ENCODE assay signal across 3 worm cellular contexts in the genomic region with DNA sequence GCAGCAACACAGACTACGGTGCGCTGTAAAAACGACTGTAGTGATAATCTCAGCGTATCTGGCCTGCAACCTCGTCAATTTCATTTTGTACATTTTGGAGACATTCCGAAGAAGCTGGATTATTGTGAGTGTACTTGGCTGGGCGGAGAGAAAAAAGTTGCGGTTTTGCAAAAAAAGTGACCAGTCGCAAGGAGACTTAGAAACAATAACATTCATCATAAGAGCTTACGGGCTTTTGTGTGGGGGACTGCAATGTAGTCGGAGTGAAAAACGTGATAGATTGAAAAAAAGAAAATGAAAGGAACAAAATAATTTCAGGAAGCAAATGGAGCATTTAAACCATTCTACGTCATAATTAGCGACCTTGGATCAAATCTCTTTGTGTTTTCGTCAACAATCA.
TF ChIP-seq lines count a peak whose summit lies in the region.

No protein-coding gene starts in this region.

TF ChIP-seq in whole organism, L2 larva, 48 proteins besides CTCF, POLR2A, EP300 and RAD21:
- TF ChIP-seq mab-5 (tag; optimal IDR thresholded peaks at IDR 0.05; lab: Kevin White, UChicago) (peak; percentile 76), sma-3 (GFP tag; optimal IDR thresholded peaks at IDR 0.05; lab: Kevin White, UChicago) (no peak), sma-9 (GFP tag; optimal IDR thresholded peaks at IDR 0.05; lab: Kevin White, UChicago) (no peak), sma-9 (tag; optimal IDR thresholded peaks at IDR 0.05; lab: Kevin White, UChicago) (no peak), unc-62 (GFP tag; optimal IDR thresholded peaks at IDR 0.05; lab: Kevin White, UChicago) (no peak), ceh-82 (tag; optimal IDR thresholded peaks at IDR 0.05; lab: Kevin White, UChicago) (no peak), crh-2 (tag; optimal IDR thresholded peaks at IDR 0.05; lab: Kevin White, UChicago) (no peak), unc-55 (GFP tag; optimal IDR thresholded peaks at IDR 0.05; lab: Kevin White, UChicago) (peak; percentile 52), nhr-23 (tag; optimal IDR thresholded peaks at IDR 0.05; lab: Kevin White, UChicago) (no peak), zag-1 (tag; optimal IDR thresholded peaks at IDR 0.05; lab: Kevin White, UChicago) (peak; percentile 22), ztf-1 (GFP tag; conservative IDR thresholded peaks at IDR 0.05; lab: Robert Waterston, UW) (no peak), nhr-11 (tag; optimal IDR thresholded peaks at IDR 0.05; lab: Kevin White, UChicago) (no peak)
TF ChIP-seq in whole organism, L2 larva: peak in this region for 3.

TF ChIP-seq in whole organism, L3 larva, 47 proteins besides CTCF, POLR2A, EP300 and RAD21:
- TF ChIP-seq nfya-1 (tag; optimal IDR thresholded peaks at IDR 0.05; lab: Kevin White, UChicago; ENCODE audit: insufficient read depth) (peak; percentile 17), nhr-28 (tag; optimal IDR thresholded peaks at IDR 0.05; lab: Kevin White, UChicago) (no peak), lin-39 (tag; optimal IDR thresholded peaks at IDR 0.05; lab: Kevin White, UChicago) (peak; percentile 38)

TF ChIP-seq in whole organism, L4 larva, 104 proteins besides CTCF, POLR2A, EP300 and RAD21:
- no peak for TF ChIP-seq ces-1 (GFP tag; optimal IDR thresholded peaks at IDR 0.05; lab: Kevin White, UChicago)
- TF ChIP-seq ceh-20 (GFP tag; IDR thresholded peaks at IDR 0.05; lab: Robert Waterston, UW) = 0 out of 2 replicates have a peak, but pooled peaks have one; percentile 17
- no peak for TF ChIP-seq dpl-1 (GFP tag; optimal IDR thresholded peaks at IDR 0.05; lab: Kevin White, UChicago)
- peak; percentile 70 for TF ChIP-seq aha-1 (tag; lab: Kevin White, UChicago)
- no peak for TF ChIP-seq arid-1 (GFP tag; conservative IDR thresholded peaks at IDR 0.05; lab: Robert Waterston, UW)
- TF ChIP-seq ZK546.5 (tag; optimal IDR thresholded peaks at IDR 0.05; lab: Kevin White, UChicago) = no peak
